Fruit fly (Drosophila melanogaster) Kc167 (cell line): ENCODE data around the gene EndoA.

Source experiments
- Sin3A ChIP-seq: fragments of >200 bp; optimal IDR thresholded peaks from 2 replicates; lab custom pipeline; 2018; ENCODE audit warnings: missing external identifiers
- insv ChIP-seq: fragments of >200 bp; optimal IDR thresholded peaks from 3 replicates; lab custom pipeline; 2018; ENCODE audit warnings: missing external identifiers
- ttk ChIP-seq: sonication (Bioruptor generic); optimal IDR thresholded peaks from 2 replicates; lab custom pipeline; 2017; ENCODE audit warnings: missing external identifiers

DNA sequence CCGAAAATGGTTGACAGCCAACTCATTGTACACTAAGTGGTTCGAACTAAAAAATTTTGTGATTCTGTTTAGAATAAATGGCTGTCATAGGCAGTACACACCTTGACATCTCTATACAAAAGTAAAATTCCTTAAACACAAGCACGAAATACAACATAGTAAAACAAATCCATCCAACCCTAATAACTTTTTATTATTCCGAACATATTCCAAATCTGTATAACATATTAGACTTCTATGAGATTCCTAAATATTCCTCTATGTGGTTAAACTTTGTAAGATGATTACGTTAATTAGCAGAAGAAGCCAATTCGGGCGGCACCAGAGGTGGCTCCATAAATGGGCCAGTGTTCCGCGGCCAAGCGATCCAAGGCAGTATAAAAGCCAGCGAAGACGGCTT is 4.2 kb upstream of the EndoA start, which contains the start of gene CG14294:
- TF ChIP-seq ttk (lab: Kevin White, UChicago) (no peak), insv (lab: Kevin White, UChicago) (no peak), Sin3A (lab: Kevin White, UChicago) (no peak)
